Fruit fly (Drosophila melanogaster) whole organism, prepupa: ENCODE measurements around the gene Smr.

Source experiments
- CG11294 ChIP-seq: fragments of 200-800 bp; sonication (Bioruptor generic); IDR thresholded peaks from 2 replicates; pipeline ENCODE4 v1.3.6; 2022; ENCODE audit warnings: missing biosample characterization, missing genetic modification characterization
- CG3919 ChIP-seq: fragments of 200-800 bp; sonication (Bioruptor generic); optimal IDR thresholded peaks from 3 replicates; lab custom pipeline; 2016; ENCODE audit warnings: missing biosample characterization, missing genetic modification characterization
- CG8119 ChIP-seq: fragments of 200-800 bp; sonication (Bioruptor generic); IDR thresholded peaks from 3 replicates; pipeline ENCODE4 v1.3.6; 2022; ENCODE audit warnings: missing biosample characterization, missing genetic modification characterization
- esn ChIP-seq: fragments of 200-800 bp; sonication (Bioruptor generic); optimal IDR thresholded peaks from 2 replicates; lab custom pipeline; 2016; ENCODE audit warnings: missing biosample characterization, mild to moderate bottlenecking, missing genetic modification characterization, moderate library complexity
- fkh ChIP-seq: fragments of 200-800 bp; sonication (Bioruptor generic); optimal IDR thresholded peaks from 3 replicates; lab custom pipeline; 2017; ENCODE audit warnings: missing biosample characterization, mild to moderate bottlenecking, missing genetic modification characterization, moderate library complexity

DNA sequence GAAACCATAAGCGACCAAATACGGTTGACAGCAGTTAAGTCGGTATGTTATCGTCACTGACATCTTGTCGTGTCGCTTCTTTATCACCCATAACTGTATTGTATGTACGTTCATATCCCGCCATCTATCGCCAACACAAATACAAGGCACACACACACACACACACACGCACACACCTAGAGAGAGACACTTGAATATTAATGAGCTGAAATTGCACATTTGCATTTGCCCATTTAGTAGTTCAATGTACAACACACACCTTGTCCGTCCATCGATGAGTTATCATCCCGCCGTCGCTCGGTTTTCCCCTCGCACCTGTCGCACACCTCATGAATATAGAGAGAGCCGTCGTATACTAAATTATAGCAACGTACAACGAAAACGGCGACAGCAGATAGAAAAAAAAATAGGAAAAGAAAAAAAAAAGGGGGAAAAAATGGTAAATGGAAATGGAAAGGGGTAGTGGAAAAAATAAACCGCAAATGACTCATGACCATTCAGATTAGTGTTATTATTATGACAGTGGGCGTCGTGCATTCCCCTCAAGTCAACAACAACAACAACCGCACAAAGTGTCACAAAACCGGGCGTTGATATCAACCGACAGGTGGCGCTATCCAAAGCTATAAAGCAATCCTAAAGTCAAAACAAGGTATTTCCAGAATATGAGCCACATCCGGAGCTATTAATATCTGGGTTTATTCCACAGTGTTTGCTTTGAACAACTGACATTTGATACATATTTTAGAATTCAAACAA, 21.1 kb downstream of the Smr start:
- TF ChIP-seq CG8119 (GFP tag; lab: Robert Waterston, UW): peak; percentile 16; the same call in 1 of the 3 replicates
- no peak for TF ChIP-seq fkh (GFP tag; lab: Kevin White, UChicago)
- no peak for TF ChIP-seq CG3919 (GFP tag; lab: Kevin White, UChicago)
- TF ChIP-seq esn (GFP tag; lab: Kevin White, UChicago): no peak
- TF ChIP-seq CG11294 (GFP tag; lab: Robert Waterston, UW): no peak
